Worm (Caenorhabditis elegans) whole organism, L4 larva: ENCODE data around the gene Y57G11C.1147.

Experiments
- F37D6.2 ChIP-seq: sonication (generic microtip); optimal IDR thresholded peaks from 2 replicates; lab custom pipeline; 2016; ENCODE audit warnings: mild to moderate bottlenecking, missing genetic modification characterization, missing compliant biosample characterization
- Y48G9A.11 ChIP-seq: fragments of 200-800 bp; sonication (Bioruptor generic); IDR thresholded peaks from 2 replicates; pipeline ENCODE4 v1.3.6; 2022; ENCODE audit warnings: missing genetic modification reagents, missing genetic modification characterization, missing compliant biosample characterization
- Y5F2A.4 ChIP-seq: fragments of 200-800 bp; sonication (Bioruptor generic); optimal IDR thresholded peaks from 2 replicates; lab custom pipeline; 2018; ENCODE audit warnings: mild to moderate bottlenecking, missing genetic modification characterization, missing compliant biosample characterization
- ama-1 ChIP-seq: fragments of 150-350 bp; optimal IDR thresholded peaks from 2 replicates; lab custom pipeline; 2014; ENCODE audit warnings: inconsistent platforms, mixed read lengths
- ceh-20 ChIP-seq: fragments of 200-800 bp; sonication (Bioruptor generic); IDR thresholded peaks from 2 replicates; pipeline ENCODE4 v1.3.6; 2022; ENCODE audit warnings: missing genetic modification reagents, missing genetic modification characterization, missing compliant biosample characterization
- ceh-44 ChIP-seq: fragments of 200-800 bp; sonication (Bioruptor generic); IDR thresholded peaks from 2 replicates; pipeline ENCODE4 v1.3.6; 2022; ENCODE audit warnings: missing genetic modification reagents, missing genetic modification characterization, missing compliant biosample characterization
- ceh-82 ChIP-seq: sonication (generic microtip); optimal IDR thresholded peaks from 2 replicates; lab custom pipeline; 2017; ENCODE audit warnings: missing biosample characterization, missing genetic modification characterization
- cey-2 ChIP-seq: sonication (generic microtip); optimal IDR thresholded peaks from 3 replicates; lab custom pipeline; 2017; ENCODE audit warnings: missing genetic modification characterization, mild to moderate bottlenecking, missing compliant biosample characterization, antibody characterized with exemption, borderline replicate concordance; ENCODE audit not compliant: insufficient read depth
- ctbp-1 ChIP-seq: fragments of 200-800 bp; sonication (Bioruptor generic); IDR thresholded peaks from 2 replicates; pipeline ENCODE4 v1.3.6; 2022; ENCODE audit warnings: missing genetic modification reagents, missing genetic modification characterization, missing compliant biosample characterization
- daf-16 ChIP-seq, 3 experiments: sonication (generic microtip); optimal IDR thresholded peaks; 2 replicates each; lab custom pipeline; 2016 to 2017; ENCODE audit warnings: missing genetic modification characterization in 3 of 3, missing genetic modification reagents in 3 of 3, mild to moderate bottlenecking in 2 of 3, missing compliant biosample characterization in 2 of 3, missing biosample characterization in 1 of 3, moderate library complexity in 1 of 3
- daf-8 ChIP-seq: fragments of 200-800 bp; sonication (Bioruptor generic); IDR thresholded peaks from 2 replicates; pipeline ENCODE4 v1.3.6; 2022; ENCODE audit warnings: missing genetic modification characterization, missing compliant biosample characterization
- egl-43 ChIP-seq: fragments of 200-800 bp; sonication (Bioruptor generic); IDR thresholded peaks from 2 replicates; pipeline ENCODE4 v1.3.6; 2022; ENCODE audit warnings: missing genetic modification reagents, missing genetic modification characterization, missing compliant biosample characterization
- fos-1 ChIP-seq: fragments of 150-350 bp; optimal IDR thresholded peaks from 2 replicates; lab custom pipeline; 2014; ENCODE audit warnings: missing biosample characterization, missing genetic modification characterization
- gei-8 ChIP-seq: fragments of 200-800 bp; sonication (Bioruptor generic); optimal IDR thresholded peaks from 2 replicates; lab custom pipeline; 2018; ENCODE audit warnings: mild to moderate bottlenecking, missing genetic modification characterization, missing compliant biosample characterization
- hif-1 ChIP-seq, 2 experiments: sonication (generic microtip); optimal IDR thresholded peaks; 2 replicates each; lab custom pipeline; 2016 to 2017; ENCODE audit warnings: missing compliant biosample characterization in 2 of 2, missing genetic modification characterization in 2 of 2, missing genetic modification reagents in 2 of 2, missing genotype in 2 of 2, mild to moderate bottlenecking in 1 of 2
- hmg-1.1 ChIP-seq: fragments of 200-800 bp; sonication (Bioruptor generic); IDR thresholded peaks from 2 replicates; pipeline ENCODE4 v1.3.6; 2022; ENCODE audit warnings: missing genetic modification reagents, missing genetic modification characterization, missing compliant biosample characterization
- lin-13 ChIP-seq: fragments of 150-350 bp; optimal IDR thresholded peaks from 2 replicates; lab custom pipeline; 2014; ENCODE audit warnings: missing biosample characterization, missing genetic modification reagents, missing genetic modification characterization
- lin-15B ChIP-seq: fragments of 150-350 bp; sonication (generic microtip); optimal IDR thresholded peaks from 3 replicates; lab custom pipeline; 2014; ENCODE audit warnings: missing biosample characterization, missing genetic modification characterization
- lin-29 ChIP-seq: fragments of 200-800 bp; sonication (Bioruptor generic); IDR thresholded peaks from 2 replicates; pipeline ENCODE4 v1.3.6; 2022; ENCODE audit warnings: missing genetic modification reagents, missing genetic modification characterization, missing compliant biosample characterization
- lin-38 ChIP-seq: fragments of 200-800 bp; sonication (Bioruptor generic); IDR thresholded peaks from 2 replicates; pipeline ENCODE4 v1.3.6; 2022; ENCODE audit warnings: missing genetic modification reagents, missing genetic modification characterization, missing compliant biosample characterization
- lin-39 ChIP-seq: fragments of 150-350 bp; optimal IDR thresholded peaks from 2 replicates; lab custom pipeline; 2014; ENCODE audit warnings: missing biosample characterization, missing genetic modification reagents, missing genetic modification characterization
- lir-3 ChIP-seq: sonication (generic microtip); optimal IDR thresholded peaks from 2 replicates; lab custom pipeline; 2016; ENCODE audit warnings: mild to moderate bottlenecking, missing genetic modification characterization, missing compliant biosample characterization
- lsy-2 ChIP-seq, 2 experiments: fragments of 150-350 bp in 1 of 2; sonication (generic microtip) in 1 of 2; optimal IDR thresholded peaks; 2 replicates each; lab custom pipeline; 2014 to 2017; ENCODE audit warnings: missing biosample characterization in 2 of 2, missing genetic modification characterization in 2 of 2
- mep-1 ChIP-seq: fragments of 150-350 bp; sonication (generic microtip); optimal IDR thresholded peaks from 3 replicates; lab custom pipeline; 2014; ENCODE audit warnings: missing biosample characterization, missing genetic modification characterization
- mes-2 ChIP-seq: sonication (generic microtip); optimal IDR thresholded peaks from 2 replicates; lab custom pipeline; 2016; ENCODE audit warnings: missing genotype, mild to moderate bottlenecking, missing genetic modification characterization, missing compliant biosample characterization; ENCODE audit not compliant: poor library complexity, severe bottlenecking
- mxl-3 ChIP-seq: fragments of 200-800 bp; sonication (Bioruptor generic); optimal IDR thresholded peaks from 2 replicates; lab custom pipeline; 2018; ENCODE audit warnings: mild to moderate bottlenecking, missing genetic modification characterization, missing compliant biosample characterization
- nhr-10 ChIP-seq: fragments of 150-350 bp; optimal IDR thresholded peaks from 2 replicates; lab custom pipeline; 2014; ENCODE audit warnings: missing biosample characterization, missing genetic modification characterization
- nhr-11 ChIP-seq: fragments of 150-350 bp; optimal IDR thresholded peaks from 2 replicates; lab custom pipeline; 2014; ENCODE audit warnings: missing biosample characterization, missing genetic modification characterization
- nhr-237 ChIP-seq: sonication (generic microtip); optimal IDR thresholded peaks from 2 replicates; lab custom pipeline; 2017; ENCODE audit warnings: missing biosample characterization, missing genetic modification characterization
- nhr-25 ChIP-seq: sonication (generic microtip); optimal IDR thresholded peaks from 2 replicates; lab custom pipeline; 2017; ENCODE audit warnings: missing genetic modification characterization, mild to moderate bottlenecking, missing compliant biosample characterization, antibody characterized with exemption, moderate library complexity, borderline replicate concordance; ENCODE audit not compliant: insufficient read depth
- nhr-41 ChIP-seq: fragments of 200-800 bp; sonication (Bioruptor generic); IDR thresholded peaks from 2 replicates; pipeline ENCODE4 v1.3.6; 2022; ENCODE audit warnings: missing genetic modification reagents, missing genetic modification characterization, missing compliant biosample characterization
- nhr-48 ChIP-seq: sonication (generic microtip); optimal IDR thresholded peaks from 2 replicates; lab custom pipeline; 2016; ENCODE audit warnings: mild to moderate bottlenecking, missing genetic modification characterization, missing compliant biosample characterization
- nhr-77 ChIP-seq: fragments of 150-350 bp; optimal IDR thresholded peaks from 2 replicates; lab custom pipeline; 2014; ENCODE audit warnings: missing biosample characterization, missing genetic modification characterization
- pha-4 ChIP-seq, 2 experiments: fragments of 150-350 bp in 1 of 2; fragments of 200-800 bp in 1 of 2; sonication (Bioruptor generic) in 1 of 2; IDR thresholded peaks in 1 of 2; optimal IDR thresholded peaks in 1 of 2; 2 replicates each; pipeline versions ENCODE4 v1.3.6 to Lab custom; 2014 to 2022; ENCODE audit warnings: missing genetic modification characterization in 2 of 2, missing genetic modification reagents in 2 of 2, missing biosample characterization in 1 of 2, missing compliant biosample characterization in 1 of 2
- php-3 ChIP-seq: fragments of 200-800 bp; sonication (Bioruptor generic); IDR thresholded peaks from 2 replicates; pipeline ENCODE4 v1.3.6; 2022; ENCODE audit warnings: missing genetic modification reagents, missing genetic modification characterization, missing compliant biosample characterization
- rbr-2 ChIP-seq: sonication (generic microtip); optimal IDR thresholded peaks from 2 replicates; lab custom pipeline; 2016; ENCODE audit warnings: missing genotype, missing genetic modification characterization, missing compliant biosample characterization
- saeg-2 ChIP-seq: fragments of 200-800 bp; sonication (Bioruptor generic); IDR thresholded peaks from 2 replicates; pipeline ENCODE4 v1.3.6; 2022; ENCODE audit warnings: missing genetic modification reagents, missing genetic modification characterization, missing compliant biosample characterization
- sdz-12 ChIP-seq: fragments of 200-800 bp; sonication (Bioruptor generic); optimal IDR thresholded peaks from 2 replicates; lab custom pipeline; 2018; ENCODE audit warnings: mild to moderate bottlenecking, missing genetic modification characterization, missing compliant biosample characterization
- set-16 ChIP-seq: fragments of 200-800 bp; sonication (Bioruptor generic); IDR thresholded peaks from 2 replicates; pipeline ENCODE4 v1.3.6; 2022; ENCODE audit warnings: missing genetic modification reagents, missing genetic modification characterization, missing compliant biosample characterization
- snpc-1.2 ChIP-seq: fragments of 200-800 bp; sonication (Bioruptor generic); IDR thresholded peaks from 2 replicates; pipeline ENCODE4 v1.3.6; 2022; ENCODE audit warnings: missing genetic modification reagents, missing genetic modification characterization, missing compliant biosample characterization
- spr-1 ChIP-seq: sonication (generic microtip); optimal IDR thresholded peaks from 2 replicates; lab custom pipeline; 2016; ENCODE audit warnings: mild to moderate bottlenecking, missing genetic modification characterization, missing compliant biosample characterization
- spr-3 ChIP-seq: fragments of 200-800 bp; sonication (Bioruptor generic); optimal IDR thresholded peaks from 2 replicates; lab custom pipeline; 2018; ENCODE audit warnings: mild to moderate bottlenecking, missing genetic modification characterization, missing compliant biosample characterization
- tag-97 ChIP-seq: fragments of 200-800 bp; sonication (Bioruptor generic); IDR thresholded peaks from 2 replicates; pipeline ENCODE4 v1.3.6; 2022; ENCODE audit warnings: missing genetic modification characterization, missing compliant biosample characterization
- unc-39 ChIP-seq: sonication (generic microtip); optimal IDR thresholded peaks from 2 replicates; lab custom pipeline; 2017; ENCODE audit warnings: missing biosample characterization, missing genetic modification characterization
- unc-62 ChIP-seq, 3 experiments: fragments of 150-350 bp in 1 of 3; sonication (generic microtip); optimal IDR thresholded peaks in 2 of 3; peaks in 1 of 3; 1 replicate in 1 of 3; 2 replicates in 2 of 3; lab custom pipeline; 2014 to 2017; ENCODE audit warnings: missing biosample characterization in 3 of 3, missing genetic modification characterization in 3 of 3, missing genetic modification reagents in 3 of 3, missing genotype in 1 of 3
- vab-7 ChIP-seq: fragments of 200-800 bp; sonication (Bioruptor generic); IDR thresholded peaks from 2 replicates; pipeline ENCODE4 v1.3.6; 2022; ENCODE audit warnings: missing genetic modification reagents, missing genetic modification characterization, missing compliant biosample characterization
- zfp-2 ChIP-seq: sonication (generic microtip); optimal IDR thresholded peaks from 2 replicates; lab custom pipeline; 2016; ENCODE audit warnings: mild to moderate bottlenecking, missing genetic modification characterization, missing compliant biosample characterization
- ztf-7 ChIP-seq: fragments of 150-350 bp; optimal IDR thresholded peaks from 2 replicates; lab custom pipeline; 2014; ENCODE audit warnings: missing biosample characterization, missing genetic modification characterization

Gene Y57G11C.1147

DNA sequence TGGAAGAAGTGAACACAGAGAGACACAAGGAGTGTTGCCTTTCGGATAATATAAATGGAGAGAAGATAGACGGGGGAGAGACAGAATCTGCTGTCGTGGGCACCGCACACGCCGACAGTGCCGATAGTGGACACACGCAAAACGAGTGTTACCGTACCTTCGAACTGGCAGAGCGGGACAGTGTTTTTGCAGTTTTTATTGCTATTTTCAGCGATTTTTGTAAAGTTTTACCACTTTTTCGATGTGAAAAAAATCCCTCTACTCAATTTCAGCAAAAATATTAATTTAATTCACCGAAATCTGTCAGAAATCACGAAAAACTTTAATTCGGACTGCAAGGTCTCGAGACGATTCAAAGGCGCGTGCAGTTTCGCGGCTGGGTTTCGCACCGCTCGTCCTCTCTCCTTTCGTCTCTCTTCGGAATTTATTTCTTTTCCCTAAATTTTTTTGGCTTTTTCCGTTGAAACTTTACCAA lies 27.6 kb upstream of the Y57G11C.1147 start, which contains the start of gene sec-61.A:
Gene sec-61.A, minus strand, starts transcription at position 387 of the 475 bp plus-strand sequence.
- TF ChIP-seq nhr-77 (tag; lab: Kevin White, UChicago) (peak; percentile 47), daf-8 (GFP tag; lab: Robert Waterston, UW) (no peak), nhr-25 (tag; lab: Kevin White, UChicago) (peak; percentile 47), ceh-82 (tag; lab: Kevin White, UChicago) (no peak), spr-1 (tag; lab: Kevin White, UChicago) (peak; percentile 49), lir-3 (no peak), php-3 (GFP tag; lab: Robert Waterston, UW) (no peak), pha-4 (GFP tag; IDR thresholded peaks at IDR 0.05; lab: Robert Waterston, UW) (no peak; the same call in 1 of the 2 replicates), pha-4 (tag; optimal IDR thresholded peaks at IDR 0.05; lab: Kevin White, UChicago) (no peak), saeg-2 (GFP tag; lab: Robert Waterston, UW) (0 out of 2 replicates have a peak, but pooled peaks have one; percentile 38), daf-16 (GFP tag; optimal IDR thresholded peaks at IDR 0.05; lab: Kevin White, UChicago) (peak in 1 of 2 experiments; percentile 11), daf-16 (tag; optimal IDR thresholded peaks at IDR 0.05; lab: Kevin White, UChicago) (peak; percentile 14), gei-8 (GFP tag; lab: Kevin White, UChicago) (no peak), vab-7 (GFP tag; lab: Robert Waterston, UW) (no peak), egl-43 (GFP tag; lab: Robert Waterston, UW) (peak; percentile 55; the same call in 1 of the 2 replicates), nhr-237 (tag; lab: Kevin White, UChicago) (no peak), Y48G9A.11 (GFP tag; lab: Robert Waterston, UW) (no peak), lsy-2 (tag; optimal IDR thresholded peaks at IDR 0.05; lab: Kevin White, UChicago) (peak; percentile 96 to 98), cey-2 (tag; lab: Kevin White, UChicago) (no peak), fos-1 (no peak), unc-62 (GFP tag; optimal IDR thresholded peaks at IDR 0.05 in 1 of 2; lab: Kevin White, UChicago) (peak in 1 of 2 experiments; percentile 77), unc-62 (tag; optimal IDR thresholded peaks at IDR 0.05; lab: Kevin White, UChicago) (no peak), lin-13 (GFP tag; lab: Kevin White, UChicago) (peak; percentile 66), spr-3 (GFP tag; lab: Kevin White, UChicago) (peak; percentile 57), ctbp-1 (GFP tag; lab: Robert Waterston, UW) (peak; percentile 26; the same call in 1 of the 2 replicates), rbr-2 (peak; percentile 78), F37D6.2 (tag; lab: Kevin White, UChicago) (peak; percentile 41), lin-29 (GFP tag; lab: Robert Waterston, UW) (no peak), ama-1 (lab: Kevin White, UChicago) (no peak), nhr-41 (GFP tag; lab: Robert Waterston, UW) (no peak), nhr-10 (tag; lab: Kevin White, UChicago) (no peak), lin-15B (tag; lab: Kevin White, UChicago) (no peak), sdz-12 (GFP tag; lab: Kevin White, UChicago) (no peak), mxl-3 (GFP tag; lab: Kevin White, UChicago) (peak; percentile 87), unc-39 (tag; lab: Kevin White, UChicago) (no peak), ceh-44 (GFP tag; lab: Robert Waterston, UW) (no peak), ceh-20 (GFP tag; lab: Robert Waterston, UW) (no peak), zfp-2 (tag; lab: Kevin White, UChicago) (peak; percentile 30), nhr-11 (tag; lab: Kevin White, UChicago) (no peak), tag-97 (GFP tag; lab: Robert Waterston, UW) (no peak), hif-1 (tag; optimal IDR thresholded peaks at IDR 0.05; lab: Kevin White, UChicago) (peak; percentile 36 to 75), Y5F2A.4 (GFP tag; lab: Kevin White, UChicago) (no peak), nhr-48 (tag; lab: Kevin White, UChicago) (peak; percentile 18), mep-1 (peak; percentile 77), lin-38 (GFP tag; lab: Robert Waterston, UW) (peak; percentile 72), lin-39 (tag; lab: Kevin White, UChicago) (no peak), hmg-1.1 (GFP tag; lab: Robert Waterston, UW) (peak; percentile 75), mes-2 (tag; lab: Kevin White, UChicago) (peak; percentile 55), snpc-1.2 (GFP tag; lab: Robert Waterston, UW) (peak; percentile 94), set-16 (peak; percentile 18; the same call in 1 of the 2 replicates), ztf-7 (tag; lab: Kevin White, UChicago) (peak; percentile 26)
